Worm (Caenorhabditis elegans) whole organism, L1 larva: ENCODE measurements around the gene mmcm-1.

Experiments
- F16B12.6 ChIP-seq: fragments of 150-350 bp; optimal IDR thresholded peaks from 2 replicates; lab custom pipeline; 2014; ENCODE audit warnings: missing biosample characterization, missing genetic modification characterization
- ama-1 ChIP-seq: fragments of 150-350 bp; optimal IDR thresholded peaks from 2 replicates; lab custom pipeline; 2014
- blmp-1 ChIP-seq: fragments of 150-350 bp; optimal IDR thresholded peaks from 2 replicates; lab custom pipeline; 2014; ENCODE audit warnings: missing biosample characterization, missing genetic modification characterization
- ceh-8 ChIP-seq: fragments of 200-800 bp; sonication (Bioruptor generic); optimal IDR thresholded peaks from 2 replicates; lab custom pipeline; 2018; ENCODE audit warnings: mild to moderate bottlenecking, missing genetic modification characterization, moderate library complexity, missing compliant biosample characterization
- ceh-88 ChIP-seq: fragments of 200-800 bp; sonication (Bioruptor generic); IDR thresholded peaks from 2 replicates; pipeline ENCODE4 v1.3.6; 2022; ENCODE audit warnings: missing genetic modification characterization, missing compliant biosample characterization
- ceh-90 ChIP-seq: sonication (generic microtip); optimal IDR thresholded peaks from 2 replicates; lab custom pipeline; 2016; ENCODE audit warnings: missing genetic modification characterization, missing compliant biosample characterization
- ces-1 ChIP-seq: fragments of 150-350 bp; optimal IDR thresholded peaks from 2 replicates; lab custom pipeline; 2014; ENCODE audit warnings: missing biosample characterization, missing genetic modification reagents, missing genetic modification characterization
- dpl-1 ChIP-seq, 3 experiments: fragments of 150-350 bp in 2 of 3; sonication (generic microtip) in 1 of 3; optimal IDR thresholded peaks; 2 replicates each; lab custom pipeline; 2014 to 2017; ENCODE audit warnings: missing biosample characterization in 3 of 3, missing genetic modification characterization in 3 of 3, missing genetic modification reagents in 3 of 3
- dsc-1 ChIP-seq: sonication (generic microtip); optimal IDR thresholded peaks from 2 replicates; lab custom pipeline; 2016; ENCODE audit warnings: mild to moderate bottlenecking, missing genetic modification characterization, missing compliant biosample characterization
- efl-3 ChIP-seq: fragments of 200-800 bp; sonication (Bioruptor generic); optimal IDR thresholded peaks from 2 replicates; lab custom pipeline; 2018; ENCODE audit warnings: mild to moderate bottlenecking, missing genetic modification characterization, missing compliant biosample characterization
- egl-13 ChIP-seq: sonication (generic microtip); optimal IDR thresholded peaks from 2 replicates; lab custom pipeline; 2016; ENCODE audit warnings: missing genotype, missing genetic modification reagents, missing genetic modification characterization, missing compliant biosample characterization
- egl-27 ChIP-seq, 2 experiments: fragments of 150-350 bp in 1 of 2; sonication (generic microtip); optimal IDR thresholded peaks; 3 replicates each; lab custom pipeline; 2017 to 2018; ENCODE audit warnings: missing biosample characterization in 2 of 2, missing genetic modification characterization in 2 of 2, missing genetic modification reagents in 2 of 2
- elt-2 ChIP-seq: sonication (generic microtip); optimal IDR thresholded peaks from 2 replicates; lab custom pipeline; 2016; ENCODE audit warnings: missing genetic modification characterization, mild to moderate bottlenecking, inconsistent platforms, missing compliant biosample characterization, missing genetic modification reagents
- ets-5 ChIP-seq: fragments of 200-800 bp; sonication (Bioruptor generic); IDR thresholded peaks from 2 replicates; pipeline ENCODE4 v1.3.6; 2022; ENCODE audit warnings: missing genetic modification characterization, missing compliant biosample characterization
- fkh-8 ChIP-seq: sonication (generic microtip); optimal IDR thresholded peaks from 2 replicates; lab custom pipeline; 2016; ENCODE audit warnings: mild to moderate bottlenecking, missing genetic modification characterization, missing compliant biosample characterization
- fos-1 ChIP-seq: fragments of 150-350 bp; optimal IDR thresholded peaks from 2 replicates; lab custom pipeline; 2014; ENCODE audit warnings: missing biosample characterization, missing genetic modification characterization
- grh-1 ChIP-seq: fragments of 200-800 bp; sonication (Bioruptor generic); IDR thresholded peaks from 2 replicates; pipeline ENCODE4 v1.3.6; 2022; ENCODE audit warnings: missing genetic modification reagents, missing genetic modification characterization, missing compliant biosample characterization
- hlh-4 ChIP-seq: sonication (generic microtip); optimal IDR thresholded peaks from 2 replicates; lab custom pipeline; 2016; ENCODE audit warnings: mild to moderate bottlenecking, missing genetic modification characterization, missing compliant biosample characterization
- hpl-2 ChIP-seq: fragments of 150-350 bp; optimal IDR thresholded peaks from 2 replicates; lab custom pipeline; 2014; ENCODE audit warnings: missing biosample characterization, missing genetic modification reagents, missing genetic modification characterization
- isw-1 ChIP-seq: fragments of 200-800 bp; sonication (Bioruptor generic); IDR thresholded peaks from 2 replicates; pipeline ENCODE4 v1.3.6; 2022; ENCODE audit warnings: missing genetic modification characterization, missing compliant biosample characterization
- lin-13 ChIP-seq: fragments of 150-350 bp; optimal IDR thresholded peaks from 2 replicates; lab custom pipeline; 2014; ENCODE audit warnings: missing biosample characterization, missing genetic modification reagents, missing genetic modification characterization
- lin-39 ChIP-seq: fragments of 150-350 bp; optimal IDR thresholded peaks from 2 replicates; lab custom pipeline; 2014; ENCODE audit warnings: missing biosample characterization, missing genetic modification reagents, missing genetic modification characterization
- lir-3 ChIP-seq: sonication (generic microtip); optimal IDR thresholded peaks from 2 replicates; lab custom pipeline; 2016; ENCODE audit warnings: mild to moderate bottlenecking, missing genetic modification characterization, moderate library complexity, missing compliant biosample characterization; ENCODE audit not compliant: poor library complexity
- lsy-2 ChIP-seq, 2 experiments: fragments of 150-350 bp; optimal IDR thresholded peaks; 2 replicates each; lab custom pipeline; 2014; ENCODE audit warnings: missing biosample characterization in 2 of 2, missing genetic modification characterization in 2 of 2
- mep-1 ChIP-seq: fragments of 150-350 bp; optimal IDR thresholded peaks from 2 replicates; lab custom pipeline; 2014; ENCODE audit warnings: missing biosample characterization, missing genetic modification characterization
- nhr-20 ChIP-seq: sonication (generic microtip); optimal IDR thresholded peaks from 2 replicates; lab custom pipeline; 2016; ENCODE audit warnings: mild to moderate bottlenecking, missing genetic modification characterization, missing compliant biosample characterization
- nhr-28 ChIP-seq: fragments of 150-350 bp; optimal IDR thresholded peaks from 2 replicates; lab custom pipeline; 2014; ENCODE audit warnings: missing biosample characterization, missing genetic modification characterization
- nhr-47 ChIP-seq: sonication (generic microtip); optimal IDR thresholded peaks from 2 replicates; lab custom pipeline; 2016; ENCODE audit warnings: mild to moderate bottlenecking, missing genetic modification characterization, moderate library complexity, missing compliant biosample characterization
- nhr-71 ChIP-seq: sonication (generic microtip); optimal IDR thresholded peaks from 2 replicates; lab custom pipeline; 2016; ENCODE audit warnings: mild to moderate bottlenecking, missing genetic modification characterization, moderate library complexity, missing compliant biosample characterization
- nhr-77 ChIP-seq: fragments of 150-350 bp; optimal IDR thresholded peaks from 2 replicates; lab custom pipeline; 2014; ENCODE audit warnings: missing biosample characterization, missing genetic modification characterization
- nhr-84 ChIP-seq: sonication (generic microtip); optimal IDR thresholded peaks from 2 replicates; lab custom pipeline; 2017; ENCODE audit warnings: missing biosample characterization, missing genetic modification characterization
- nhr-85 ChIP-seq: sonication (generic microtip); peaks from one replicate; lab custom pipeline; 2016; ENCODE audit warnings: missing genetic modification characterization, inconsistent platforms, missing compliant biosample characterization
- pax-3 ChIP-seq: fragments of 200-800 bp; sonication (Bioruptor generic); optimal IDR thresholded peaks from 2 replicates; lab custom pipeline; 2018; ENCODE audit warnings: mild to moderate bottlenecking, missing genetic modification characterization, moderate library complexity, missing compliant biosample characterization
- pqm-1 ChIP-seq: sonication (generic microtip); optimal IDR thresholded peaks from 3 replicates; lab custom pipeline; 2017; ENCODE audit warnings: missing biosample characterization, missing genetic modification characterization
- skn-1 ChIP-seq: fragments of 150-350 bp; optimal IDR thresholded peaks from 2 replicates; lab custom pipeline; 2014; ENCODE audit warnings: missing biosample characterization, missing genetic modification characterization
- snpc-4 ChIP-seq: fragments of 150-350 bp; optimal IDR thresholded peaks from 2 replicates; lab custom pipeline; 2014; ENCODE audit warnings: missing biosample characterization, missing genetic modification characterization
- snu-23 ChIP-seq: sonication (generic microtip); optimal IDR thresholded peaks from 2 replicates; lab custom pipeline; 2016; ENCODE audit warnings: missing genetic modification characterization, missing compliant biosample characterization
- sox-4 ChIP-seq: sonication (generic microtip); optimal IDR thresholded peaks from 2 replicates; lab custom pipeline; 2016; ENCODE audit warnings: missing genetic modification characterization, missing compliant biosample characterization
- sptf-1 ChIP-seq: fragments of 150-350 bp; optimal IDR thresholded peaks from 2 replicates; lab custom pipeline; 2014; ENCODE audit warnings: missing biosample characterization, missing genetic modification characterization
- sup-37 ChIP-seq: fragments of 200-800 bp; sonication (Bioruptor generic); optimal IDR thresholded peaks from 2 replicates; lab custom pipeline; 2018; ENCODE audit warnings: mild to moderate bottlenecking, missing genetic modification characterization, missing compliant biosample characterization
- tbx-2 ChIP-seq: sonication (generic microtip); optimal IDR thresholded peaks from 2 replicates; lab custom pipeline; 2016; ENCODE audit warnings: missing genetic modification characterization, missing compliant biosample characterization
- tlp-1 ChIP-seq: fragments of 150-350 bp; optimal IDR thresholded peaks from 2 replicates; lab custom pipeline; 2014; ENCODE audit warnings: missing biosample characterization, missing genetic modification characterization
- unc-130 ChIP-seq: fragments of 150-350 bp; optimal IDR thresholded peaks from 2 replicates; lab custom pipeline; 2017; ENCODE audit warnings: missing biosample characterization, missing genetic modification characterization, inconsistent platforms
- unc-30 ChIP-seq: sonication (generic microtip); optimal IDR thresholded peaks from 2 replicates; lab custom pipeline; 2017; ENCODE audit warnings: missing biosample characterization, missing genetic modification characterization
- unc-62 ChIP-seq: fragments of 150-350 bp; optimal IDR thresholded peaks from 2 replicates; lab custom pipeline; 2014; ENCODE audit warnings: missing biosample characterization, missing genetic modification reagents, missing genetic modification characterization
- unc-86 ChIP-seq: sonication (generic microtip); optimal IDR thresholded peaks from 2 replicates; lab custom pipeline; 2016; ENCODE audit warnings: missing genetic modification characterization, missing compliant biosample characterization
- xbp-1 ChIP-seq: sonication (generic microtip); optimal IDR thresholded peaks from 2 replicates; lab custom pipeline; 2016; ENCODE audit warnings: missing genetic modification characterization, missing compliant biosample characterization
- zag-1 ChIP-seq: fragments of 150-350 bp; optimal IDR thresholded peaks from 2 replicates; lab custom pipeline; 2014; ENCODE audit warnings: missing biosample characterization, missing genetic modification characterization
- ztf-4 ChIP-seq: fragments of 150-350 bp; optimal IDR thresholded peaks from 2 replicates; lab custom pipeline; 2014; ENCODE audit warnings: missing biosample characterization, missing genetic modification characterization

The mmcm-1 gene

DNA sequence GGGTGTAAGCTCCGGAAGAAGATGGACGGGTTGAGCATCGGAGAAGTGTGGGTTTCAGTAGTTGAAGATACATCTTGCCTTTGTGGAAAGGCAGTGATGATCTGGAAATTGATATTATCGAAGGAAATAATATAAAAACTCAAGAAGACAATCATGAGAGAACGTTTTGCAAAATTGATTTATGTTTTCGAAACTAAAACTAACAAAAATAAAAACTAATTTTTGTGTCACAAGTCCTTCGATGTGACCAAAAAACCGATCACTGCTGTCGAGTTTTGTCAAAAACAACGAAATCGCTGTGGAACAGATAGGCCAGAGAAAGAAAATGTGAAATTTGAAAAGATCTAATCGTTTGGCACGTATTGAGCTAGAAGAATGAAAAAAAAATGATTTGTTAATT, at the start of gene mmcm-1:
mmcm-1 (minus strand) TSS at position 101 of the 400 bp plus-strand sequence.
- TF ChIP-seq unc-86 (tag; lab: Kevin White, UChicago): no peak
- TF ChIP-seq elt-2 (tag; lab: Kevin White, UChicago): no peak
- no peak for TF ChIP-seq sox-4
- no peak for TF ChIP-seq egl-13 (tag; lab: Kevin White, UChicago)
- TF ChIP-seq ets-5 (GFP tag; lab: Robert Waterston, UW): no peak
- no peak for TF ChIP-seq lsy-2 (tag; optimal IDR thresholded peaks at IDR 0.05; lab: Kevin White, UChicago)
- no peak for TF ChIP-seq pqm-1 (tag; lab: Kevin White, UChicago)
- no peak for TF ChIP-seq lin-39 (tag; lab: Kevin White, UChicago)
- no peak for TF ChIP-seq nhr-28 (tag; lab: Kevin White, UChicago)
- TF ChIP-seq nhr-71 (tag; lab: Kevin White, UChicago): no peak
- TF ChIP-seq hpl-2 (GFP tag; lab: Kevin White, UChicago): no peak
- TF ChIP-seq snpc-4 (tag; lab: Kevin White, UChicago): no peak
- no peak for TF ChIP-seq snu-23
- TF ChIP-seq, all 84 proteins: peak for 0

DNA sequence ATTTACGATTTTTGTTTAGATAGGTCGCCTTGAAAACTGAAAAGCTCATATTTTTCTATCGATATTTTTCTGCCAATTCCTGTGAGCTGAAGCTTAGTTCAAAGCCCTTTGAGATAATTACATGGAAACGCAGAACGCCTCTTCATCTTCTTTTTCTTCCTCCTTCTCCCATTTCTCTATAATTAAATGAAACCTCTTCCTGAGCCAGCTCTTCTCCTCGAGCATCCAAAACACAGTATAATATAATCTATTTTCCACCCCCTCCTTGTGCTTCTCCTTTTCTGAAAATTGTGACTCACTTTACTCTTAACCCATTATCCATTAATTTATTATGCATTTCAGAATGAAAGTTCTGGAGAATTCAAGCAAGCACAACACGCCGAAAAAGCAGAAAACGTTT, 48.8 kb upstream of the mmcm-1 start, which contains the start of gene F37A8.5:
F37A8.5 (plus strand) TSS at position 332 of the 400 bp plus-strand sequence.
- no peak for TF ChIP-seq mep-1 (tag; lab: Kevin White, UChicago)
- no peak for TF ChIP-seq nhr-84 (tag; lab: Kevin White, UChicago)
- no peak for TF ChIP-seq pax-3
- TF ChIP-seq fos-1 (tag; lab: Kevin White, UChicago): no peak
- TF ChIP-seq nhr-71 (tag; lab: Kevin White, UChicago): peak; percentile 15

DNA sequence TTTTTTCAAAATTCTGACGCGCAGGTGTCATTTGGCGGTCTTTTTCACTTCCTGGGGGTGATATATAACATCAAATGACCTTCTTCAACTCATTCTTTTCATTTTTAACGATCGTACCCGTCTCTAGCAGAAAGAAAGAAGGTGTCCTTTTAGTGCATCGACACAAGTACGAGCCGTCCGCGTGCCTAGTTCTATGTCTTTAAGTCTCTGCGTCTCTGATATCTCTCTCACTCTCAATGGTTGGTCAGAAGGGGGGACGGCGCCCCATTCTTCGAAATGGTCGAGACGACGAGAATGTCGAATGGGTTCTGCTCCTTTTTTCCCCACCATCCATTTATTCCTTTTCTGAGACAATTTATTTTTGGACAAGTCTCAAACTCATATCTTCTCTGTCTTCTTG, 48.2 kb upstream of the mmcm-1 start:
- TF ChIP-seq lin-13 (GFP tag; lab: Kevin White, UChicago) (no peak), ama-1 (lab: Kevin White, UChicago) (no peak), unc-86 (tag; lab: Kevin White, UChicago) (peak; percentile 59), ceh-88 (no peak), dsc-1 (peak; percentile 18), unc-30 (no peak), ces-1 (GFP tag; lab: Kevin White, UChicago) (no peak), xbp-1 (no peak), ets-5 (GFP tag; lab: Robert Waterston, UW) (no peak), lsy-2 (tag; optimal IDR thresholded peaks at IDR 0.05; lab: Kevin White, UChicago) (peak; percentile 16 to 24), nhr-85 (tag; lab: Kevin White, UChicago) (peak; percentile 75), grh-1 (GFP tag; lab: Robert Waterston, UW) (no peak), dpl-1 (GFP tag; optimal IDR thresholded peaks at IDR 0.05; lab: Kevin White, UChicago) (peak in 1 of 3 experiments; percentile 15), tlp-1 (no peak), fkh-8 (tag; lab: Kevin White, UChicago) (peak; percentile 47), blmp-1 (tag; lab: Kevin White, UChicago) (peak; percentile 2), skn-1 (tag; lab: Kevin White, UChicago) (peak; percentile 8), F16B12.6 (tag; lab: Kevin White, UChicago) (no peak), isw-1 (no peak), sptf-1 (no peak), ceh-8 (GFP tag; lab: Kevin White, UChicago) (no peak), nhr-47 (tag; lab: Kevin White, UChicago) (peak; percentile 32), ceh-90 (tag; lab: Kevin White, UChicago) (no peak), egl-13 (tag; lab: Kevin White, UChicago) (no peak), sup-37 (GFP tag; lab: Kevin White, UChicago) (no peak), pax-3 (no peak), zag-1 (tag; lab: Kevin White, UChicago) (no peak), snpc-4 (tag; lab: Kevin White, UChicago) (no peak), sox-4 (no peak), efl-3 (GFP tag; lab: Kevin White, UChicago) (no peak), nhr-28 (tag; lab: Kevin White, UChicago) (no peak), hlh-4 (tag; lab: Kevin White, UChicago) (no peak), nhr-20 (tag; lab: Kevin White, UChicago) (no peak), unc-62 (GFP tag; lab: Kevin White, UChicago) (no peak), egl-27 (tag; optimal IDR thresholded peaks at IDR 0.05; lab: Kevin White, UChicago) (no peak), tbx-2 (no peak), hpl-2 (GFP tag; lab: Kevin White, UChicago) (no peak), unc-130 (tag; lab: Kevin White, UChicago) (no peak), lir-3 (tag; lab: Kevin White, UChicago) (no peak), nhr-77 (tag; lab: Kevin White, UChicago) (no peak), ztf-4 (peak; percentile 66)
